Fruit fly (Drosophila melanogaster): Measurements from ENCODE around the gene CG46525.
A peak's percentile ranks its signal among the peaks of the same experiment; 100 is the strongest.

Gene CG46525

DNA sequence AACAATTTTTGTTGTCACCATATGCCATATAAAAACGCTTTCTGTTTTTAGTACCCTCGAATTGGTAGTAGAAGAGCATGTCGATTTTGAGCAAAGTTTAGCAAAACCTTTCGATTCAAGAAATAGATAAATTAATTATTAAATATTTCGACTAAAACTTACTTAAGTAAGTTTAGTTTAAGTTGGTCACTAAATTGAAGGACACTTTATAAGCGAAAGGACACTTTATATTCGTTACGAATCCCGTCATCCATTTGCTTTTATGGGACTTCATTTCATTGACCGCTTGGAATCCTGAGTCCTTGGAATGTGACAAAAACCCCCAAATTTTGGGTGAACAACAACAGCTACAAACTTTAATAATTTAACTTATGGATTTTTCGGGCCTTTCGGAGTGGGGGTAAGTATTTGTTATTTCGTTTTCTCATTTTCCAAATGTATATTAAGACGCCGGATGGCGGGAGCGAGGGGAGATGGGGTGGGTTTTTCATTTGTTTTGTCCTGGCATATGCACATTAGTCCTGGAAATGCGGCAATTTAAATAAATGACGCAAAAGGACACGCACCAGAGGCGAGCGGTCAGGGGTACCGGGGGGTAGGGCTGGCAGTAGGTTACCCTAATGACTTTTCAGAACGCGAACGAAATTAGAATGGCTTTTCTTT is 16.0 kb upstream of the CG46525 start:
- no peak for TF ChIP-seq CG17801 (GFP tag; optimal IDR thresholded peaks at IDR 0.05; ENCODE audit: partially characterized antibody)

DNA sequence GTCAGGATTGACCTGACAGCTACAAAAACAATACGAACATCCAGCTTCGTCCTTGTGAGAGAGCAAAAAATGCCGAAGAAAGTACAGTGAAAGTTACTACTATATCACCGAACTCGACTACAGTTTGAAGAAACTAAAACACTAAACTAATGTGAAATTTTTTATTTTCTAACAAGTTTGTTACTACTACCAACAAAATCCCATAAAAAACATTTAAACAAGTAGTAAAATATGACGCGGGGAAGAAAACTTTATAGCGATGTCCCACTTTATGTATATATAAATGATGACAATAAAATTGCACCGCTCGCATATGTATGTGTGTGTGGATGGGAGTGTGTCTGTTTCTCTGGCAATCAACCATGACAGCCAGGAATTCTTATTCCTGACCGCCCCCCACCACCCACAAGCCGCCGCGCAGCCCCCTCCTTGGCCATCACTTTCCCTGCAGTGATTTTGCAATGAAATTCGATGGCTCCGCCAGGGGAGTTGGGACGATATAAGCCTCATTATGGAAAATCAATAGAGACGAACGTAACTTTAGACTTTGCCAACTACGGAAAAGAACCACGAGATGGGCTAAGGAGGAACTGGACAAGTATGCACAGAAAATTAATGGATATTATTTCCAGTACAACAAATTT is 13.5 kb upstream of the CG46525 start:
- no peak for TF ChIP-seq CG17801 (GFP tag; optimal IDR thresholded peaks at IDR 0.05; ENCODE audit: partially characterized antibody)

DNA sequence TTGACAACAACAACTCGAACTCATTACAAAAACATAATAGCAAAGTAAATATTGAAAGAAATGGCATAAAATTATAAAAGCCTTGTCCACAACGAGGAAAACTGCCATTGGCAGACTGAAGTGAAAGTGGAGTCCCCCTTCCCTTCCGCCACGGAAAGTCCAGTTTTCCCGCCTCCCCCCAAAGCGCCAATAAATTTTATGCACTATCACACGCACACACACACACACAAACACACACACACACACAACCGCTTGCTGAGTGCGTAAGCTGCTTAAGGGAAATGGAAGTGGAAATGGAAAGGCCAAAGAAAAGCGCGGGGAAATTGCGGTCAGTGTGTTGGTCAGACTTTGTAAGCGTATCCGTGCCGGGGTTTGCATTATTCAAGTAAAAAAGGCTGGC is 12.5 kb upstream of the CG46525 start:
- TF ChIP-seq CG17801 (GFP tag; optimal IDR thresholded peaks at IDR 0.05; ENCODE audit: partially characterized antibody), result no peak

DNA sequence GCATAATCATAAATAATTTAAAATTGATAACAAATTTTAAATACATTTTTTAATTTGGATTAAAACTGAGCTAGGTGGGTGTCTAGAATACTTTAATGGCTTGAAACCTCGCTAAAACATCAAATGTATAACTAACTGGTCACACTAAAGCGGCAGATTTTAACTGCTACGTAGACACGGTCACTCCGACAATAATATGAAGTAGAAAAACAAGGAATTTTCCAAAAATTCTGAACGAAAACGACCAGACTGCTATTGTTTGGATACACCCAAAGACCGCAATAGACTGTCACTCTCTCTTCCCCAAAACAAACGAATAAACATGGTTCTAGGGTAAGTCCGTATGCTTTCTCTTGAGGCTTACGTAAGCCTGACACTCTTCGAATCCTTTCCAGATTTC is 9.2 kb upstream of the CG46525 start, which contains the start of gene QIL1:
Gene QIL1, plus strand, starts transcription at position 142 of the 400 bp plus-strand sequence.
- no peak for TF ChIP-seq CG17801 (GFP tag; optimal IDR thresholded peaks at IDR 0.05; ENCODE audit: partially characterized antibody)

DNA sequence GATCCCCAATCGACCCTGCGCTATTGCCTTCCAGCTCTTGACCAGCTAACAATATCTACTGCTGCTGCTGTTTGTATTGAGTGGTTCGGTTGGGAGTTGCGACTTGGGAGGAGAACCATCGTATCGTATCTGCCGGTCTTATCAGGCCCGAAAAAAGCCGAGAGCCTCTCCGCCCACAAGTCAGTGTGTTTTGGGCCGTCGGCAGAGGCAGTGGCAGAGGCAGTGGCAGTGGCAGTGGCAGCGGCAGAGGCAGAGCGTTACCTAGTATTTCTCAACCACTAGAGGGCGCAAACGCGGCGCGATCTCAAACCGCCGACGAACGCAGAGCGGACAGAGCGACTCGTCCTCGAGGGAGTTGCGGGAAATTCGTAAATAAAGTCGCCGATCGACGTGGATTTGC is 4.9 kb upstream of the CG46525 start, which contains the start of gene SecCl:
Gene SecCl, plus strand, starts transcription at position 18 of the 400 bp plus-strand sequence.
- no peak for TF ChIP-seq CG17801 (GFP tag; optimal IDR thresholded peaks at IDR 0.05; ENCODE audit: partially characterized antibody)

DNA sequence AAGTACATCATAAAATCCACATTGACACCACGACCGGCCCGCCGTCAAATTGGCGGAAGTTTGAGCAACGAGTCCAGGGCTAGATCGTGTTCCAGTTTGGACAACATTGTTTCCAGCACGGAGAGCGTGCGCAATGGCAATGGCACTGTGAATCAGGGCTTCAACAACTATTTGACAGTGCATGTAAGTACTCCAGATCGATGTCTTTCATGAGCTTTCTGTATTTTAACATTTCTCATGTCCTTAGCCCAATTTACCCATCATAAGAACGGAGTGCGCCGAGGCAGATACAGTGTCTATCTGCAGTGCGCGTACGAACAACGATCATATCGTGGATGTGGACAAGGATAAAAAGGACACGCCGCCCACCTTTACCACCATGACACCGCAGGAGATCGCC is 1.1 kb upstream of the CG46525 start:
- no peak for TF ChIP-seq CG17801 (GFP tag; optimal IDR thresholded peaks at IDR 0.05; ENCODE audit: partially characterized antibody)

DNA sequence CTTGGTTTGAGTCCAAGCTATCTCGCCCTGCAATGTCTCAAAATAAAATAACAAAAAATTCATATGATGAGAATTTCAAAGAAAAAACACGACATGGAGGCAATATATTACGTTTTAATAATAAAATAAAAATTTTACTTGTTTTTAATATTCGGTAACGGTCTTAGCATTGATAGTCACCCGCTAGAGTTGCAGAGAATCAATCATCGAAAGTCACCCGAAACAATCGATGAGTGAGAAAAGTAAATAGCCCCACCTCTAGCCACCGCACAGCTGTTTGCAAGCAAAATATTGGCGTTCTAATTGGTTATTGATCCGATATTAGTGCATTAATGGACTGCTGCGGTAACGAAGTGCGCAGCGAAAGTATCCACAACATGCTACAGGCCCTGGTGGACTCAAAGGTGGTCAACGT is 966 bp downstream of the CG46525 start, which contains the start of gene CG34250:
Gene CG34250, plus strand, starts transcription at position 244 of the 415 bp plus-strand sequence.
- peak; percentile 56 for TF ChIP-seq CG17801 (GFP tag; optimal IDR thresholded peaks at IDR 0.05; ENCODE audit: partially characterized antibody)

DNA sequence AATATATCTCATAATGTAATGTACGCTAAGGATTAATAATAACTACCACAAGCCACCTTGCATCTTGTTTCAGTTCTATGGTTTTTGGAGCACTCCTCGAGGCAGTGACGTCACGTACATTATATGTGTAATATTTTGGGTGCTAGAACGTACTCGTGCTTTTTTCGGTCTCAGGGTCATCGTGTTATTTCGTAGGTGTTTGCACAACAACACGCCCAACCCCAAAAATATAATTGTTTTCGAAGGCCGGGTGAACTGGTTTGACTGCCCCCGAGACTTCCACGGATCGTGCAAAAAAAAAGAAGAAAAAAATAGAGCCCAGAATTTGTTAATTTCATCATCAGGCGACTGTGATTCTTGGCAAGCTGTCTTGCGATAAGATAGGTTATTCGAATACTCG is 1.5 kb downstream of the CG46525 start:
- TF ChIP-seq CG17801 (GFP tag; optimal IDR thresholded peaks at IDR 0.05; ENCODE audit: partially characterized antibody), result no peak

DNA sequence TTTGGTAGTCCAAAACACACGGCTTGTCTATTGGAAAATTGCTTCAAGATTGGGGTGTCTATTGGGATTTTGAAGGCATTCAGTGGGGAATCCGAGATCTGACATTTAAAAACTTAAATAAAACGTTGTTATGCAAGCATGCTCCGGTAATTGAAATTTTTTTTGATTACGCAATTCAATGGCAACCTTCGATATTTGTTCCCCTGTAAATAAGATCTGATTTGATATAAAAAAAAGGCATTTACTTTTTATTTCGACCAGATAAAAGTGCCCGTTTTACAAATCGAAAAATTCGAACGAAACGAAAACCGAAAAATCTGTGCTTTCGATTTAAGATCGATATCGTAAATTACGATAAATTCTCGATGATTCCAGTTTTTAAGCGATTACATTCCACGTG is 3.8 kb downstream of the CG46525 start, which contains the start of the genes CG13733 and qjt:
Gene CG13733, minus strand, starts transcription at position 101 of the 400 bp plus-strand sequence.
Gene qjt, plus strand, starts transcription at position 271 of the 400 bp plus-strand sequence.
- TF ChIP-seq CG17801 (GFP tag; optimal IDR thresholded peaks at IDR 0.05; ENCODE audit: partially characterized antibody), result no peak

DNA sequence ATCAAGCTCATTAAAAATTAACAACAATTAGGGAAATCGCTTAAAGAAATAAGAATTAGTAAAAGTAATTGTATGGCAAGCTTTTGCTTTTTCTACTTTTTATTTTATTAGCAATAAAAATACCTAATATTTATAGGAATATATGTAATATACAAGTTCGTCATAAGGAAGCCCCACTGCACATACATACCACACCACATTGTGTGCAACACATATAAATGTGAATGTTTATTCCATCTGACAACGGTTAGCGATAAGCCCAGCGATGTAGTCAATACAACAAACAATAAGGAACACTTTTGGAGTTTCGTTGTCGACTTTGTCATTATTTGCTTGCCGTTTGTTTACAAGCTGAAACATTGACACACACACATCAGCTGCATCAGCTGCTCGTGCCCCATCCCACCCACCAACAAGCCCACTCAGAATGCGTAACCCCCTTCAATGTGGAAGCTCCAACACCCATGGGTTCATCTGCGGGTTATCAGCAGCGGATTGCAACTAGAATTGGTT is 10.3 kb downstream of the CG46525 start:
- TF ChIP-seq CG17801 (GFP tag; optimal IDR thresholded peaks at IDR 0.05; ENCODE audit: partially characterized antibody), result no peak

DNA sequence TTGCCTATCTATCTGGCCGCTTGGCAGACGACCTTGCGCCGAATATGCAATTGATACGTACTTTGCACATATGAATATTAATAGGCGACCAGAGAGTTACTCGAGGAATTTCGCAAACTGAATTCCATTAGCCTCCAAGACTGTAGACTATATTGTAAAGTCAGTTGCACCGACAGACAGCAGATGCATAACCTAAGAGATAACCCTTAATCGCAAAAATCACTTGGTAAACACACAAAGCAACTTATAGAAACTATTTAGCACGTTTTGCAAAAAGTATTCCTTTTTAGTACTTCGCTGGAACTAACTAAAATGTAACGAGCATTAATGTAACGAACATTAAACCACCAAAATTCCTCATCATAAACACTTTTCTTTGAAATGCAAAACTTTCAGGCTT is 11.1 kb downstream of the CG46525 start, which contains the start of gene CG6333:
Gene CG6333, minus strand, starts transcription at position 101 of the 400 bp plus-strand sequence.
- TF ChIP-seq CG17801 (GFP tag; optimal IDR thresholded peaks at IDR 0.05; ENCODE audit: partially characterized antibody), result no peak

DNA sequence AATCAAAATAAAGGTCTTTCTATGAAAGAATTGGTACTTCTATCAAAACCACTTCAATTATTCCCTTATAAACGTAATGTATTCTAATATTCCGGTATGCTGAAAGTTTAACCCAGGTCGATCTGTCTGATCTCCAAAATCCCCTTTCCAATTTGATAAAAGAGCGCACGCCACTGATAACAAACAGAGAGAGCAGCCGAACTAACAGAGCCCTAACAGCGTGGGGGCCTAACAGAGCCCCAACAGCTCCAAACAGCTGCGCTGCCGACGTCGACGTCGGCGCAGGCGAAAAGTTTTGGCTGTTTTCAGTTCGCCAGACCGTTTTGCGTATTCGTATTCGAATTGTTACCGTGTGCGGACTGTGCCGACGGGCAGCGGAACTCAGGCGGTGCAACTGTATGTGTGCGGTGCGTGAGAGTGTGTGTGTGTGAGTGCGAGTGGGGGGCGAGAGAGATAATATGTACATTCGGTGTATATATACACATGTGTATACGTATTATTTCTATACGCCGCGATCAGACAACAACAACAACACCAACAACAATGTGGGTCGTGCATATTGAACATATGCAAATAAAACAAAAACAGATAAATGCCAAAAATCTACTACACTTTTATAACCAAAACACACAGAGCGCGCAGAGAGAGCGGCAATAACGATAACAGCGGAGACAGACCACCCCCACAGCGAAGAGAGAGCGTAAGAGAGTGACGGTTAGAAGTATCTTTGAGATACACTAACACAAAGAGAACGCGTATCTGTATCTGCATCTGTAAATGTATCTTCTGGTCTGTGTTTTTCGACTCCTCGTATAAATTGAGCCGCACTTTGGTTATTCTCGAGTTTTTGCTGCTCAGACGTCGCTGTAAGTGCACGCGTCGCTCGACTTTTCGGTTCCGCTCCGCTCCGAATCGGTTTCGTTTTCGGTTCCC is 12.0 kb downstream of the CG46525 start, which contains the start of gene Oatp74D:
Gene Oatp74D, plus strand, starts transcription at position 325 of the 933 bp plus-strand sequence.
- peak; percentile 67 for TF ChIP-seq CG17801 (GFP tag; optimal IDR thresholded peaks at IDR 0.05; ENCODE audit: partially characterized antibody)

DNA sequence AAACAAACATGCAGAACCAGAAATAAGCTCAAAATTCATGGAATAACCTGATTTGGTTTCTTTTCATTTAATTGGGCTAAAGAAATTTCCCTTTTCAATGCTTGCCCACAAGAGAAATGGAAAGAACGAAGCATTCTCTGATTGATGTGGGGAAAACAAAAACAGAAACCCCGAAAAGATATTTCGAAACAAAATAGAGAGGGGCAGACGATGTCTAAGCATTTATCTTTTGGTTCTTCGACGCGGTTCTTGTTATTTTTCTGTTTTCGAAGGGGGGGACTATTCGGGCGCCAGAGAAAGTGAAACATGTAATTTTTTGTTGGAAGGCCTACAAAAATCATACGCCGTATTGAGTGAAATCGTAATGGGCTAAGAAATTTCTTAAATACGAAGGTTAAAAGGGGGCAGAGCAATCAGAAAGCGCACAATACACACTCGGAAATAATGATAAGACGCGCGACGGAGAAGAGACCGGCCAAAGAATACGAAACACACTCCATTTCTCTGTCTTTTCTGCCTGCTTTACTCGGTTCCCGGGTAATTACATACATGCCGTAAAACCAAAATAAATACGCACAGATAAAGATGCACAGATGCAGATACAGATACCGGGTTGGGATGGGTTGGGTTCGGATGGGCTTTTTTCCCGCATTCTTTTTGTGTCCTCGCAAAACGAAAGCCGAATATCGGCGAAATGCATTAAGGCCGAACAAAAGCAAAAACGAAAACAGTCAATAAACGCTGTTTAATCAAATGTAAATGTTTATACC is 13.8 kb downstream of the CG46525 start:
- no peak for TF ChIP-seq CG17801 (GFP tag; optimal IDR thresholded peaks at IDR 0.05; ENCODE audit: partially characterized antibody)

DNA sequence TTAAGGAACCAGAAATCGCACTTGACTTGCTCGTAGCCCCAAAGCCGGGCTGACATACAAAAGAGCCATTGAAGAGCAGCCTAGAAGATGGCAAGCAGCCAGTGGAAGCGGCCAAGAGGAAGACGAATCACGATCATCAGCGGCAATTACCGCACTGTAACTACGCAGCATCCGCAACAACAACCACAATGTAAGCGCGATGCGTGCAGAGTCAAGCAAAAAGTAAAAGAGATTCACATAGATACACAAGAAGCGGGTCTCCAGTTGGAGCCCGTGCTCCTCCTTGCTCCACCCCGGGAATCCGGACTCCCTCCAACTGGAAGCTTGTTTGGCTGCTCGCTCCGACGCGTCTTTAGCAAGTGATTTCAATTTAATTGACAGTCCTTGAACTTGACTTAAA is 16.6 kb downstream of the CG46525 start:
- no peak for TF ChIP-seq CG17801 (GFP tag; optimal IDR thresholded peaks at IDR 0.05; ENCODE audit: partially characterized antibody)

Measured in ovary, adult (tissue).